Worm (Caenorhabditis elegans) whole organism, L4/young adult: ENCODE data around the gene srh-199.

ENCODE experiments used
- W03F9.2 ChIP-seq: fragments of 150-350 bp; optimal IDR thresholded peaks from 2 replicates; lab custom pipeline; 2014; ENCODE audit warnings: missing biosample characterization, missing genetic modification characterization
- dao-5 ChIP-seq: sonication (generic microtip); optimal IDR thresholded peaks from 2 replicates; lab custom pipeline; 2016; ENCODE audit warnings: missing genotype, missing genetic modification characterization, moderate library complexity, missing compliant biosample characterization
- him-1 ChIP-seq: sonication (generic microtip); optimal IDR thresholded peaks from 2 replicates; lab custom pipeline; 2016; ENCODE audit warnings: missing genotype, missing genetic modification reagents, missing genetic modification characterization, missing compliant biosample characterization

DNA sequence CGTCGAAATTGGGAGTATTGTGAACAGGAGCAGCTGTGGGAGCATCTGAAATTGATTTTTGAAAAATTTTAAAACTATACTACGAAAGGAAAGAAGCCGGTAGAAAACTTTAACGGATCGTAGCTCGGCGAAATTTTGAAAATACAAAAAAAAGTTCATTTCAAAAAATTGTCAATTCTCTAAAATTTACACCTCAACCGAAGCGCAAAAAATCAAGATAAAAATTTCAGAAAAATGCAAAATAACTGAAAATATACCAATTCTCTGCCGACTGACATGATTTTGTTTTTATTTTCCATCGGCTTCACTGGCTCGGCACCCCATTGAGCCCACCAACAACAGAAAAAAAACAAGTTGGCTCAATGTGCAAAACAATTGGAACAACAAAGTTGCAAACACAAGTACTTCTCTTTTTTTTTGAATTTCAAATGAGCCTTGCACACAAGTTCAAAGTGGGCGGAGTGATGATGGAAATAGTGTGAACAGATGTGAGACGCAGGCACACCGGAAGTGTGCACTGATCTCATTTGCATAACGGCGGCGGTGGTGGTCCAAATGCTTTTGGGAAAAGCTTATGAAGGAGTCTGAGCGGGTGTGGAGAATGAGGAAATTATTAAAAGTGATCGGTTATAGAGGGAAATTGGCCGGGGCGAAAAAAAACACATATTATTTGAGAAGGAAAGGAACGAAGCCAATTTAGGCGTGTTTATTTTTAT, 23.7 kb upstream of the srh-199 start, which contains the start of gene F36H9.7:
- TF ChIP-seq dao-5 (tag; lab: Kevin White, UChicago) (no peak), W03F9.2 (no peak), him-1 (tag; lab: Kevin White, UChicago) (no peak)
